Fruit fly (Drosophila melanogaster): ENCODE results near the gene Grx1.

The Grx1 gene

dm6 chr3L:18822450-18823220, 46.4 kb upstream of the Grx1 start, which contains the start of gene Cat (continued):
- TF ChIP-seq CG3726 (GFP tag; IDR thresholded peaks at IDR 0.05) (no peak), CG34422 (GFP tag; IDR thresholded peaks at IDR 0.05) (peak; percentile 82; the same call in 1 of the 3 replicates), CG11093 (GFP tag; IDR thresholded peaks at IDR 0.05) (no peak), CG10959 (GFP tag; IDR thresholded peaks at IDR 0.05) (no peak), Nf-YC (tag; optimal IDR thresholded peaks at IDR 0.05) (peak; percentile 54), phol (tag; optimal IDR thresholded peaks at IDR 0.05) (peak; percentile 64), CG8281 (tag; optimal IDR thresholded peaks at IDR 0.05) (no peak), salm (tag; optimal IDR thresholded peaks at IDR 0.05) (no peak), cas (GFP tag; IDR thresholded peaks at IDR 0.05) (0 out of 2 replicates have a peak, but pooled peaks have one; percentile 38), dimm (GFP tag; IDR thresholded peaks at IDR 0.05) (no peak), sug (tag; optimal IDR thresholded peaks at IDR 0.05) (peak; percentile 56), CG13894 (tag; optimal IDR thresholded peaks at IDR 0.05) (no peak), CG2116 (GFP tag; optimal IDR thresholded peaks at IDR 0.05) (peak; percentile 50), Spps (tag; optimal IDR thresholded peaks at IDR 0.05) (no peak), CG8388 (GFP tag; optimal IDR thresholded peaks at IDR 0.05) (no peak), CG10462 (GFP tag; optimal IDR thresholded peaks at IDR 0.05) (no peak), CG14014 (GFP tag; IDR thresholded peaks at IDR 0.05) (peak; percentile 46; the same call in 1 of the 2 replicates), CG16815 (GFP tag; optimal IDR thresholded peaks at IDR 0.05) (no peak), pita (GFP tag; optimal IDR thresholded peaks at IDR 0.05) (no peak), br (optimal IDR thresholded peaks at IDR 0.05) (no peak), CG43689 (GFP tag; IDR thresholded peaks at IDR 0.05) (no peak), CG11398 (GFP tag; optimal IDR thresholded peaks at IDR 0.05) (no peak), Lim3 (GFP tag; IDR thresholded peaks at IDR 0.05) (no peak), E2f1 (GFP tag; IDR thresholded peaks at IDR 0.05) (no peak), slbo (GFP tag; IDR thresholded peaks at IDR 0.05) (peak; percentile 61; the same call in 1 of the 2 replicates), CG4707 (GFP tag; optimal IDR thresholded peaks at IDR 0.05) (peak; percentile 3), eyg (GFP tag; optimal IDR thresholded peaks at IDR 0.05) (no peak), Antp (GFP tag; optimal IDR thresholded peaks at IDR 0.05) (no peak), CG17361 (GFP tag; IDR thresholded peaks at IDR 0.05) (peak; percentile 58; the same call in 2 of the 3 replicates), CG6813 (GFP tag; optimal IDR thresholded peaks at IDR 0.05) (no peak), dmrt99B (tag; optimal IDR thresholded peaks at IDR 0.05) (no peak), Vsx1 (GFP tag; optimal IDR thresholded peaks at IDR 0.05) (no peak), hth (optimal IDR thresholded peaks at IDR 0.05) (no peak), dm (GFP tag; optimal IDR thresholded peaks at IDR 0.05) (no peak), CHES-1-like (GFP tag; optimal IDR thresholded peaks at IDR 0.05) (peak; percentile 43), CG16779 (GFP tag; IDR thresholded peaks at IDR 0.05) (no peak), tx (GFP tag; optimal IDR thresholded peaks at IDR 0.05) (peak; percentile 25), gcm2 (GFP tag; optimal IDR thresholded peaks at IDR 0.05) (no peak), HLH3B (GFP tag; IDR thresholded peaks at IDR 0.05) (no peak), Ets65A (GFP tag) (no peak), CG3838 (GFP tag; optimal IDR thresholded peaks at IDR 0.05) (no peak), bab2 (GFP tag; optimal IDR thresholded peaks at IDR 0.05) (peak; percentile 2), fru (optimal IDR thresholded peaks at IDR 0.05) (no peak), CG17612 (GFP tag; IDR thresholded peaks at IDR 0.05) (no peak), Dfd (GFP tag; optimal IDR thresholded peaks at IDR 0.05) (no peak), kah (GFP tag; optimal IDR thresholded peaks at IDR 0.05) (peak; percentile 17), trh (GFP tag; optimal IDR thresholded peaks at IDR 0.05) (peak; percentile 5), Dek (tag; optimal IDR thresholded peaks at IDR 0.05) (peak; percentile 38), HHEX (GFP tag; optimal IDR thresholded peaks at IDR 0.05) (peak; percentile 19), CG3065 (GFP tag; optimal IDR thresholded peaks at IDR 0.05) (no peak), CG12391 (tag; optimal IDR thresholded peaks at IDR 0.05) (peak; percentile 70), her (GFP tag; optimal IDR thresholded peaks at IDR 0.05) (peak; percentile 13)
